Worm (Caenorhabditis elegans): ENCODE data around the gene pola-1.

DNA sequence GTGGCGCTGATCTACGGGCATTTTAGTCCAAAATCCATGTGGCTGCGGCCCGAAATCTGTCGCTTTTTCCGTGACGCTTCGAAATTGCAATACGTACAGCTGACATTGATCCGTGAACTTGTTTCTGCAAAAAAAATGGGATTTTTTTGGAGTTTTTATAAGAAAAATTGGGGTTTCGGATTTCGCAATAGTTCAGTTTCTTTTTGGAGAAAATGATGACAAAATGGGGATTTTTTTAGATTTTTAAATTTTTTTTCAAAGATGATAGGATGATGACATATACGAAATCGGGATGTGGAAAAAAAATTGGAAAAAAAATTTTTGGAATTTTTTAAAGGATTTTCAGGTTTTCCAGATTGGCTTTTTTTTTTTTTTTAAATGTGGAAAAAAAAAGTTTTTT lies 41.0 kb upstream of the pola-1 start:
- TF ChIP-seq med-1 (GFP tag; optimal IDR thresholded peaks at IDR 0.05; ENCODE audit: insufficient read depth) (no peak), flt-1 (GFP tag; IDR thresholded peaks at IDR 0.05) (no peak), T22C8.4 (GFP tag; IDR thresholded peaks at IDR 0.05) (no peak), cog-1 (tag; optimal IDR thresholded peaks at IDR 0.05) (no peak), tab-1 (GFP tag; IDR thresholded peaks at IDR 0.05) (no peak), ztf-29 (GFP tag; IDR thresholded peaks at IDR 0.05) (no peak), klf-2 (GFP tag; conservative IDR thresholded peaks at IDR 0.05) (no peak), ref-1 (GFP tag; conservative IDR thresholded peaks at IDR 0.05) (no peak)
